Fruit fly (Drosophila melanogaster) whole organism, wandering third instar larva: ENCODE results near the gene CG43083.

Experiments used
- Abd-B ChIP-seq: fragments of >200 bp; optimal IDR thresholded peaks from 2 replicates; lab custom pipeline; 2017; ENCODE audit warnings: missing biosample characterization, missing genetic modification characterization
- CG32264 ChIP-seq: fragments of 200-800 bp; sonication (Bioruptor generic); optimal IDR thresholded peaks from 2 replicates; lab custom pipeline; 2016; ENCODE audit warnings: missing biosample characterization, missing genetic modification characterization
- CG9705 ChIP-seq: fragments of 200-800 bp; sonication (Bioruptor generic); optimal IDR thresholded peaks from 2 replicates; lab custom pipeline; 2018; ENCODE audit warnings: missing biosample characterization, mild to moderate bottlenecking, missing genetic modification characterization
- CrebA ChIP-seq: fragments of 200-800 bp; sonication (Bioruptor generic); optimal IDR thresholded peaks from 2 replicates; lab custom pipeline; 2016; ENCODE audit warnings: missing biosample characterization, mild to moderate bottlenecking, missing genetic modification characterization, borderline replicate concordance
- Dfd ChIP-seq: fragments of >200 bp; optimal IDR thresholded peaks from 2 replicates; lab custom pipeline; 2017; ENCODE audit warnings: missing biosample characterization, missing genetic modification characterization
- Dif ChIP-seq: fragments of 200-275, 200-300 bp; sonication (Bioruptor generic); optimal IDR thresholded peaks from 2 replicates; lab custom pipeline; 2018; ENCODE audit warnings: missing biosample characterization, missing genetic modification characterization; ENCODE audit not compliant: partially characterized antibody
- GATAd ChIP-seq: sonication (Bioruptor generic); optimal IDR thresholded peaks from 2 replicates; lab custom pipeline; 2016; ENCODE audit warnings: missing biosample characterization, missing genetic modification characterization
- HLH106 ChIP-seq: fragments of 200-800 bp; optimal IDR thresholded peaks from 3 replicates; lab custom pipeline; 2019; ENCODE audit warnings: missing biosample characterization, mild to moderate bottlenecking, missing genetic modification characterization, moderate library complexity
- Hr78 ChIP-seq: fragments of >200 bp; optimal IDR thresholded peaks from 2 replicates; lab custom pipeline; 2017; ENCODE audit warnings: missing biosample characterization, missing genetic modification characterization
- Hr83 ChIP-seq: fragments of 200-300 bp; sonication (Bioruptor generic); optimal IDR thresholded peaks from 2 replicates; lab custom pipeline; 2016; ENCODE audit warnings: missing biosample characterization, mild to moderate bottlenecking, missing genetic modification characterization, moderate library complexity; ENCODE audit not compliant: poor library complexity, severe bottlenecking
- Jra ChIP-seq: sonication (Bioruptor generic); optimal IDR thresholded peaks from 2 replicates; lab custom pipeline; 2016; ENCODE audit warnings: missing biosample characterization, missing genetic modification characterization
- Mio ChIP-seq: sonication (Bioruptor generic); optimal IDR thresholded peaks from 2 replicates; lab custom pipeline; 2016; ENCODE audit warnings: missing biosample characterization, missing genetic modification characterization
- Myc ChIP-seq: fragments of >200 bp; optimal IDR thresholded peaks from 2 replicates; lab custom pipeline; 2017
- OdsH ChIP-seq: fragments of 200-800 bp; sonication (Bioruptor generic); optimal IDR thresholded peaks from 2 replicates; lab custom pipeline; 2016; ENCODE audit warnings: missing biosample characterization, mild to moderate bottlenecking, missing genetic modification characterization
- Rel ChIP-seq, 2 experiments: fragments of 200-800 bp; sonication (Bioruptor generic) in 1 of 2; optimal IDR thresholded peaks; 2 replicates in 1 of 2; 3 replicates in 1 of 2; lab custom pipeline; 2016 to 2019; ENCODE audit warnings: mild to moderate bottlenecking in 2 of 2, missing biosample characterization in 2 of 2, missing genetic modification characterization in 2 of 2, moderate library complexity in 1 of 2
- Sp1 ChIP-seq: fragments of 200-800 bp; sonication (Bioruptor generic); optimal IDR thresholded peaks from 3 replicates; lab custom pipeline; 2019; ENCODE audit warnings: missing biosample characterization, mild to moderate bottlenecking, missing genetic modification characterization, moderate library complexity
- Vsx2 ChIP-seq: fragments of 200-300, 225-300 bp; sonication (Bioruptor generic); optimal IDR thresholded peaks from 2 replicates; lab custom pipeline; 2018; ENCODE audit warnings: missing biosample characterization, missing genetic modification characterization; ENCODE audit not compliant: partially characterized antibody
- br ChIP-seq: fragments of 200-800 bp; sonication (Bioruptor generic); optimal IDR thresholded peaks from 2 replicates; lab custom pipeline; 2016; ENCODE audit warnings: missing biosample characterization, missing genetic modification characterization
- brk ChIP-seq: fragments of 200-800 bp; sonication (Bioruptor generic); optimal IDR thresholded peaks from 2 replicates; lab custom pipeline; 2016; ENCODE audit warnings: missing biosample characterization, mild to moderate bottlenecking, missing genetic modification characterization
- dl ChIP-seq, 2 experiments: fragments of 175-275, 200-275 bp in 1 of 2; fragments of 200-275 bp in 1 of 2; sonication (Bioruptor generic); optimal IDR thresholded peaks; lab custom pipeline; 2018; ENCODE audit warnings: mild to moderate bottlenecking in 2 of 2, missing biosample characterization in 2 of 2, missing genetic modification characterization in 2 of 2, moderate library complexity in 2 of 2; ENCODE audit not compliant: partially characterized antibody in 2 of 2, insufficient read depth in 1 of 2
- dmrt93B ChIP-seq: fragments of 200-800 bp; sonication (Bioruptor generic); optimal IDR thresholded peaks from 2 replicates; lab custom pipeline; 2018; ENCODE audit warnings: missing biosample characterization, mild to moderate bottlenecking, missing genetic modification characterization
- dsf ChIP-seq: sonication (Bioruptor generic); optimal IDR thresholded peaks from 2 replicates; lab custom pipeline; 2016; ENCODE audit warnings: missing biosample characterization, missing genetic modification characterization, borderline replicate concordance
- ey ChIP-seq: fragments of 200-800 bp; sonication (Bioruptor generic); optimal IDR thresholded peaks from 2 replicates; lab custom pipeline; 2016; ENCODE audit warnings: missing biosample characterization, missing genetic modification characterization
- foxo ChIP-seq, 2 experiments: fragments of 200-800 bp; sonication (Bioruptor generic); optimal IDR thresholded peaks; 2 replicates in 1 of 2; 3 replicates in 1 of 2; lab custom pipeline; 2016 to 2017; ENCODE audit warnings: missing biosample characterization in 2 of 2, missing genetic modification characterization in 2 of 2
- fru ChIP-seq: fragments of 200-800 bp; sonication (Bioruptor generic); optimal IDR thresholded peaks from 3 replicates; lab custom pipeline; 2016; ENCODE audit warnings: missing biosample characterization, mild to moderate bottlenecking, missing genetic modification characterization
- h ChIP-seq: fragments of 200-800 bp; sonication (Bioruptor generic); optimal IDR thresholded peaks from 3 replicates; lab custom pipeline; 2016; ENCODE audit warnings: missing biosample characterization, mild to moderate bottlenecking, missing genetic modification characterization
- jim ChIP-seq: fragments of 175-275, 200-325 bp; sonication (Bioruptor generic); optimal IDR thresholded peaks from 2 replicates; lab custom pipeline; 2016; ENCODE audit warnings: missing biosample characterization, mild to moderate bottlenecking, missing genetic modification characterization
- lola ChIP-seq: fragments of >200 bp; optimal IDR thresholded peaks from 2 replicates; lab custom pipeline; 2017; ENCODE audit warnings: missing biosample characterization, missing genetic modification characterization
- psq ChIP-seq: fragments of 200-800 bp; sonication (Bioruptor generic); optimal IDR thresholded peaks from 3 replicates; lab custom pipeline; 2017; ENCODE audit warnings: missing biosample characterization, mild to moderate bottlenecking, missing genetic modification characterization, moderate library complexity
- rgr ChIP-seq: fragments of 200-800 bp; sonication (Bioruptor generic); optimal IDR thresholded peaks from 3 replicates; lab custom pipeline; 2016; ENCODE audit warnings: missing biosample characterization, mild to moderate bottlenecking, missing genetic modification characterization
- sage ChIP-seq: fragments of 200-800 bp; sonication (Bioruptor generic); optimal IDR thresholded peaks from 2 replicates; lab custom pipeline; 2016; ENCODE audit warnings: missing biosample characterization, mild to moderate bottlenecking, missing genetic modification characterization
- sv ChIP-seq: fragments of 200-800 bp; sonication (Bioruptor generic); optimal IDR thresholded peaks from 3 replicates; lab custom pipeline; 2016; ENCODE audit warnings: missing biosample characterization, missing genetic modification characterization
- tai ChIP-seq: sonication (Bioruptor generic); optimal IDR thresholded peaks from 2 replicates; lab custom pipeline; 2016; ENCODE audit warnings: missing biosample characterization, missing genetic modification characterization
- usp ChIP-seq: fragments of >200 bp; optimal IDR thresholded peaks from 2 replicates; lab custom pipeline; 2017; ENCODE audit warnings: missing biosample characterization, missing genetic modification characterization
- woc ChIP-seq: sonication (Bioruptor generic); optimal IDR thresholded peaks from 2 replicates; lab custom pipeline; 2016; ENCODE audit warnings: missing biosample characterization, mild to moderate bottlenecking, missing genetic modification characterization

The CG43083 gene

dm6 chr3L:15662510-15662909, 14.1 kb downstream of the CG43083 start:
- TF ChIP-seq Vsx2 (GFP tag; lab: Kevin White, UChicago) (no peak), Hr78 (GFP tag; lab: Kevin White, UChicago) (no peak), ey (no peak), Myc (lab: Kevin White, UChicago) (no peak), Dif (GFP tag; lab: Kevin White, UChicago) (no peak), CrebA (GFP tag; lab: Kevin White, UChicago) (no peak), Abd-B (no peak), tai (GFP tag; lab: Kevin White, UChicago) (no peak), br (no peak), lola (no peak), CG9705 (GFP tag; lab: Kevin White, UChicago) (no peak), h (GFP tag; lab: Kevin White, UChicago) (no peak), Jra (GFP tag; lab: Kevin White, UChicago) (no peak), GATAd (no peak), usp (GFP tag; lab: Kevin White, UChicago) (no peak), jim (GFP tag; lab: Kevin White, UChicago) (no peak), HLH106 (no peak), Sp1 (no peak)

DNA sequence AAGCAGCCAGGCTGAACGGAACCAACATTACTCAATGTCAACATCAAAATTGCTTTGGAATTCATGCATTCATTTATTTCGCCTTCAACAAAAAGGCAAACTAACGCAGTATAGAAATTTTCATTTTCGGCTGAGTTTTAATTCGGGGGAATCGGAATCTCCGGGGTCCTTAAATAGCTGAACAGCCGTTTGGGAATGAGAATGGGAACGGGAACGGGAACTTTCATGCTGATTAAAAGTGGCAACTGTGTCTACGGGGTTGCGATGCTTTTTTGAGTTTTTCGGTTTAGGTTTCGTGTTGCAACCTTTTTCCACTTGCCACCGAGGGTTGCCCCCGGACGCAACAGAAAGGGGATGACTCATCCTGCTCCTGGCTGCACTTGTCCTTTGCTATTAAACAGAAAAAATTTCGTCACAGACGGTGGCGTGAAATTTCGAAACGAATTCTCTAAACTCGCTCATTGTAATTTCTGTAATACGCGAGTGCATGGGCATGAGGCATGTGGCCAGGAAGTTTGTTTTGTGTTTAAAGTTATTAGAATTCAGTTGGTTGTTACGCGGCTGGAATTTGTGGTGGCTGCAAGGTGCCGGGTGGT, 15.9 kb downstream of the CG43083 start:
- no peak for TF ChIP-seq Hr78 (GFP tag; lab: Kevin White, UChicago)
- TF ChIP-seq rgr (GFP tag; lab: Kevin White, UChicago), result no peak
- no peak for TF ChIP-seq br
- no peak for TF ChIP-seq HLH106
- no peak for TF ChIP-seq brk (GFP tag; lab: Kevin White, UChicago)
- TF ChIP-seq dmrt93B (GFP tag; lab: Kevin White, UChicago), result no peak
- TF ChIP-seq Sp1, result no peak
- TF ChIP-seq dl (GFP tag; optimal IDR thresholded peaks at IDR 0.05; lab: Kevin White, UChicago; ENCODE audit: insufficient read depth in 1 of 2, partially characterized antibody in 2 of 2), result no peak
- no peak for TF ChIP-seq Dif (GFP tag; lab: Kevin White, UChicago)
- no peak for TF ChIP-seq fru
- no peak for TF ChIP-seq GATAd

DNA sequence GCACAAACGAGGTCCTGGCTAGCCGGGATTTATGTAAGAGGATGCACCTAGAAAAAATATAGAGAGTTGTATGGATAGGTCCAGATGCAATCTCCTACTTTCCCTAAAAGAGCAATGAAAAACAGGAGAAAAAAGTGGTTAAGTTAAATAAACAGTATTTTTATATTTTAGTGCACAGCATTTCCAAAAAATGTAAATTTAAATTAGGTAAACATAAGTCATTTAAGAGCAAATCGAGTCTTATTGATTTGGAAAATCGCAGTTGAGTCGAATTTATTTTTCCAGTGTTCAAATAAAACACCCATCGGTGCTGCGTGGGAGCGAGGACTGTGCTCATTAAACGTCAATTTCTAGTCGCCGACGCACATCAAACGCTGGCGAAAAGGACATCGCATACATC, 17.4 kb downstream of the CG43083 start:
- no peak for TF ChIP-seq usp (GFP tag; lab: Kevin White, UChicago)
- TF ChIP-seq brk (GFP tag; lab: Kevin White, UChicago), result no peak
- TF ChIP-seq CG9705 (GFP tag; lab: Kevin White, UChicago), result no peak
- no peak for TF ChIP-seq br
- no peak for TF ChIP-seq psq

DNA sequence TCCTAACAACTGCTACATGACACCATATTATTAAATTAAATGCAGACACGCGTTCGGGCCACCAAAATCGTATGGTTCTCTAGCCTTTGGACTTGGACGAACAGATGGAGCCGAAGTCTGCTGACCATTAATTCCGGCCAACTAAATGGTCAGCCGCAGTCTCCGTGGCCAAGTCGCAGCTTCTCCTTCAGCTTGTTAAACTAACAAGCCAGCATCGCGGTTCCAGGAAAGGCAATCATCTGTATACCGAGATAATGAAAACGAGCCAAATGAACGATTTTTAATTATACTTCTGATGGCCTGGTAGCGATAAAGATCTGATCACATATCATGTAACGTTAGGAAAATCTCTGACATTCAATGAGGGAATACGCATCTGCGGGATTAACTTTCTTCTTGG, 21.6 kb downstream of the CG43083 start:
- TF ChIP-seq ey, result no peak
- no peak for TF ChIP-seq GATAd
- no peak for TF ChIP-seq dsf (GFP tag; lab: Kevin White, UChicago)
- TF ChIP-seq dl (GFP tag; optimal IDR thresholded peaks at IDR 0.05; lab: Kevin White, UChicago; ENCODE audit: insufficient read depth in 1 of 2, partially characterized antibody in 2 of 2), result no peak
- TF ChIP-seq Dif (GFP tag; lab: Kevin White, UChicago), result no peak
- no peak for TF ChIP-seq brk (GFP tag; lab: Kevin White, UChicago)
- TF ChIP-seq dmrt93B (GFP tag; lab: Kevin White, UChicago), result no peak
- no peak for TF ChIP-seq Mio (GFP tag; lab: Kevin White, UChicago)
- no peak for TF ChIP-seq Myc (lab: Kevin White, UChicago)
- no peak for TF ChIP-seq sv
- no peak for TF ChIP-seq lola
- TF ChIP-seq, all 38 proteins: peak for 0

dm6 chr3L:15670455-15670854, 22.1 kb downstream of the CG43083 start:
- TF ChIP-seq CG32264, result no peak
- no peak for TF ChIP-seq Abd-B
- peak; percentile 32 for TF ChIP-seq fru
- no peak for TF ChIP-seq Hr78 (GFP tag; lab: Kevin White, UChicago)
- no peak for TF ChIP-seq usp (GFP tag; lab: Kevin White, UChicago)
- TF ChIP-seq dmrt93B (GFP tag; lab: Kevin White, UChicago), result peak; percentile 40
- TF ChIP-seq dl (GFP tag; optimal IDR thresholded peaks at IDR 0.05; lab: Kevin White, UChicago; ENCODE audit: insufficient read depth in 1 of 2, partially characterized antibody in 2 of 2), result no peak
- no peak for TF ChIP-seq Hr83 (GFP tag; lab: Kevin White, UChicago)
- no peak for TF ChIP-seq GATAd
- no peak for TF ChIP-seq Dif (GFP tag; lab: Kevin White, UChicago)
- TF ChIP-seq Dfd, result no peak
- peak; percentile 71 for TF ChIP-seq Sp1
- TF ChIP-seq rgr (GFP tag; lab: Kevin White, UChicago), result peak; percentile 56
- no peak for TF ChIP-seq ey
- no peak for TF ChIP-seq jim (GFP tag; lab: Kevin White, UChicago)
- no peak for TF ChIP-seq sage (GFP tag; lab: Kevin White, UChicago)
- no peak for TF ChIP-seq woc (GFP tag; lab: Kevin White, UChicago)
- TF ChIP-seq Rel (GFP tag; optimal IDR thresholded peaks at IDR 0.05; lab: Kevin White, UChicago), result no peak
- TF ChIP-seq Rel (tag; optimal IDR thresholded peaks at IDR 0.05; lab: Kevin White, UChicago), result no peak
- TF ChIP-seq HLH106, result peak; percentile 54
- peak; percentile 65 for TF ChIP-seq OdsH (GFP tag; lab: Kevin White, UChicago)
- TF ChIP-seq psq, result peak; percentile 54
- no peak for TF ChIP-seq CrebA (GFP tag; lab: Kevin White, UChicago)
- TF ChIP-seq sv, result no peak
- no peak for TF ChIP-seq dsf (GFP tag; lab: Kevin White, UChicago)
- TF ChIP-seq foxo (GFP tag; optimal IDR thresholded peaks at IDR 0.05; lab: Kevin White, UChicago), result peak in 1 of 2 experiments; percentile 55
- TF ChIP-seq h (GFP tag; lab: Kevin White, UChicago), result peak; percentile 25
- TF ChIP-seq, all 38 proteins: peak for 9
